Worm (Caenorhabditis elegans) whole organism, L2 larva: ENCODE data around the gene sra-13.

Experiments
- aly-2 ChIP-seq: fragments of 150-350 bp; optimal IDR thresholded peaks from 2 replicates; lab custom pipeline; 2014; ENCODE audit warnings: missing biosample characterization, missing genetic modification characterization
- ama-1 ChIP-seq: fragments of 150-350 bp; optimal IDR thresholded peaks from 2 replicates; lab custom pipeline; 2018; ENCODE audit warnings: inconsistent platforms
- blmp-1 ChIP-seq: sonication (generic microtip); optimal IDR thresholded peaks from 2 replicates; lab custom pipeline; 2017; ENCODE audit warnings: missing genetic modification characterization, mild to moderate bottlenecking, missing compliant biosample characterization, antibody characterized with exemption, moderate library complexity; ENCODE audit not compliant: insufficient read depth
- elt-3 ChIP-seq: sonication (generic microtip); optimal IDR thresholded peaks from 2 replicates; lab custom pipeline; 2017; ENCODE audit warnings: missing biosample characterization, missing genetic modification characterization
- fos-1 ChIP-seq: fragments of 150-350 bp; optimal IDR thresholded peaks from 2 replicates; lab custom pipeline; 2014; ENCODE audit warnings: missing biosample characterization, missing genetic modification characterization
- lin-13 ChIP-seq: fragments of 150-350 bp; optimal IDR thresholded peaks from 2 replicates; lab custom pipeline; 2014; ENCODE audit warnings: missing biosample characterization, missing genetic modification reagents, missing genetic modification characterization
- nhr-11 ChIP-seq: fragments of 150-350 bp; optimal IDR thresholded peaks from 2 replicates; lab custom pipeline; 2014; ENCODE audit warnings: missing biosample characterization, missing genetic modification characterization
- nhr-237 ChIP-seq: fragments of 150-350 bp; optimal IDR thresholded peaks from 2 replicates; lab custom pipeline; 2014; ENCODE audit warnings: missing biosample characterization, missing genetic modification characterization
- nhr-25 ChIP-seq: fragments of 150-350 bp; sonication (generic microtip); optimal IDR thresholded peaks from 3 replicates; lab custom pipeline; 2014; ENCODE audit warnings: missing biosample characterization, missing genetic modification characterization
- skn-1 ChIP-seq: sonication (generic microtip); optimal IDR thresholded peaks from 2 replicates; lab custom pipeline; 2017; ENCODE audit warnings: missing biosample characterization, missing genetic modification characterization
- unc-39 ChIP-seq: fragments of 150-350 bp; optimal IDR thresholded peaks from 2 replicates; lab custom pipeline; 2014; ENCODE audit warnings: missing biosample characterization, missing genetic modification characterization
- unc-62 ChIP-seq: fragments of 150-350 bp; optimal IDR thresholded peaks from 2 replicates; lab custom pipeline; 2014; ENCODE audit warnings: missing biosample characterization, missing genetic modification reagents, missing genetic modification characterization
- ztf-11 ChIP-seq: sonication (generic microtip); optimal IDR thresholded peaks from 2 replicates; lab custom pipeline; 2017; ENCODE audit warnings: missing biosample characterization, missing genetic modification characterization
- ztf-4 ChIP-seq: fragments of 150-350 bp; optimal IDR thresholded peaks from 2 replicates; lab custom pipeline; 2014; ENCODE audit warnings: missing biosample characterization, missing genetic modification characterization

- no peak for TF ChIP-seq skn-1 (tag; lab: Kevin White, UChicago)
- TF ChIP-seq nhr-237 (tag; lab: Kevin White, UChicago): no peak
- TF ChIP-seq ama-1: no peak
- no peak for TF ChIP-seq elt-3 (tag; lab: Kevin White, UChicago)
- TF ChIP-seq unc-62 (GFP tag; lab: Kevin White, UChicago): no peak
- no peak for TF ChIP-seq aly-2
- TF ChIP-seq nhr-25 (tag; lab: Kevin White, UChicago): no peak
- no peak for TF ChIP-seq fos-1 (tag; lab: Kevin White, UChicago)
- no peak for TF ChIP-seq nhr-11 (tag; lab: Kevin White, UChicago)
- no peak for TF ChIP-seq ztf-4
- no peak for TF ChIP-seq lin-13 (GFP tag; lab: Kevin White, UChicago)
- no peak for TF ChIP-seq unc-39
- no peak for TF ChIP-seq ztf-11 (tag; lab: Kevin White, UChicago)
- no peak for TF ChIP-seq blmp-1 (tag; lab: Kevin White, UChicago)
Observed at ce11 chrII:8435005-8435404, 27.5 kb downstream of the sra-13 start, which contains the start of gene acp-4.
